Fruit fly (Drosophila melanogaster): ENCODE measurements around the gene Caf1-180.

Gene Caf1-180

DNA sequence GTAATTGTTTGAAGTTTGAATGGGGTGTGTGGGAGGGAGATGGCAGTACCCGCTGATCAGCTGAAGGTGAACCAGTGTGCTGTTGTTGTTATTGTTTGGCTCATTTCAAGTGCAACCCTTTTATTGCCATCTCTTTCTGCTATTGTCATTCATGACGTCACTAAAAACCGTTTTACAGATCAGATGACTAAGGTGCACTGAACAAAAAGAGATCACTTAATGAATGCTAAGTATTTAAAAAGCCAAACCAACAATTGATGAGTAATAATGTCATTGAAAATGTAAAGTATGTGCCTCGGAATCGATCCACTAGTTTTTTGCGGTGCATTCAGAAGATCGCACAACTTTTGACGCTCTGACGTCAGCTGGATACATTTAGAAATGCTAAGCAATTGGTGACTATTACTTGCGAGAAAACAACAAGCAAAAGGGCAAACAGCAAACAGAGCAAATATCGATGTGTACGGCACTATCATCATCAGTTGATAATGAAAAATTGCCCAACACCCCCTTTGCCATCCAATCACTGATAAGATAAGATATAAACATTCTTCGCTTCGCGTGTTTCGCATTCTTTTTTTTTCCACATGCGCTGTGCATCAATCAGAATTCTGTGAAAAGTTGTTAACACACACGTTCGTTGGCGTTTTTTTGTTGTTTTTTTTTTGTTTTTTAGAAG is 31.3 kb downstream of the Caf1-180 start (continued):
- no peak for TF ChIP-seq hkb (optimal IDR thresholded peaks at IDR 0.05)
- TF ChIP-seq hkb (GFP tag; IDR thresholded peaks at IDR 0.05): peak; percentile 55
- no peak for TF ChIP-seq CG18262 (tag; optimal IDR thresholded peaks at IDR 0.05)
- TF ChIP-seq CG17186 (GFP tag; optimal IDR thresholded peaks at IDR 0.05): no peak
- peak; percentile 6 for TF ChIP-seq CG8944 (GFP tag; optimal IDR thresholded peaks at IDR 0.05)
- TF ChIP-seq lmd (GFP tag; IDR thresholded peaks at IDR 0.05): peak; percentile 31; the same call in 1 of the 2 replicates
- TF ChIP-seq Adf1 (GFP tag; IDR thresholded peaks at IDR 0.05): no peak
- no peak for TF ChIP-seq pan (optimal IDR thresholded peaks at IDR 0.05)
- TF ChIP-seq pan (GFP tag; optimal IDR thresholded peaks at IDR 0.05 in 1 of 2, IDR thresholded peaks at IDR 0.05 in 1 of 2): peak in 1 of 2 experiments; percentile 50
- no peak for TF ChIP-seq wdn (GFP tag; IDR thresholded peaks at IDR 0.05)
- peak; percentile 40 for TF ChIP-seq ftz-f1 (GFP tag; optimal IDR thresholded peaks at IDR 0.05)
- peak; percentile 45 for TF ChIP-seq Atf3 (GFP tag; optimal IDR thresholded peaks at IDR 0.05)
- TF ChIP-seq Pdp1 (GFP tag; optimal IDR thresholded peaks at IDR 0.05): peak in 1 of 2 experiments; percentile 13
- TF ChIP-seq sens (GFP tag): peak; percentile 63
- TF ChIP-seq CG10366 (GFP tag; IDR thresholded peaks at IDR 0.05): peak; percentile 10; the same call in 1 of the 2 replicates
- TF ChIP-seq Xrp1 (GFP tag; IDR thresholded peaks at IDR 0.05): peak; percentile 46
- peak; percentile 2 for TF ChIP-seq HLH54F (GFP tag; optimal IDR thresholded peaks at IDR 0.05)
- TF ChIP-seq CG8924 (tag; optimal IDR thresholded peaks at IDR 0.05): peak; percentile 41
- TF ChIP-seq grn (GFP tag; optimal IDR thresholded peaks at IDR 0.05): peak; percentile 12
- no peak for TF ChIP-seq MTF-1 (GFP tag; optimal IDR thresholded peaks at IDR 0.05; ENCODE audit: borderline replicate concordance)
- no peak for TF ChIP-seq Mad (GFP tag; optimal IDR thresholded peaks at IDR 0.05)
- peak; percentile 42 for TF ChIP-seq CG3847 (GFP tag; IDR thresholded peaks at IDR 0.05)
- TF ChIP-seq Bteb2 (GFP tag; optimal IDR thresholded peaks at IDR 0.05): peak; percentile 14
- TF ChIP-seq Ets65A (GFP tag): peak; percentile 62
- TF ChIP-seq CG12155 (GFP tag; optimal IDR thresholded peaks at IDR 0.05): peak; percentile 1
- TF ChIP-seq CkIIα-i1 (GFP tag; IDR thresholded peaks at IDR 0.05): no peak
- peak; percentile 27 for TF ChIP-seq CG2712 (tag; optimal IDR thresholded peaks at IDR 0.05)
- peak; percentile 4 for TF ChIP-seq phol (tag; optimal IDR thresholded peaks at IDR 0.05)
- TF ChIP-seq chn (GFP tag; optimal IDR thresholded peaks at IDR 0.05): no peak
- TF ChIP-seq br (optimal IDR thresholded peaks at IDR 0.05): no peak
- TF ChIP-seq Blimp-1 (GFP tag; optimal IDR thresholded peaks at IDR 0.05): no peak
- TF ChIP-seq E2f1 (GFP tag; IDR thresholded peaks at IDR 0.05): 0 out of 2 replicates have a peak, but pooled peaks have one; percentile 40
- TF ChIP-seq otp (GFP tag; IDR thresholded peaks at IDR 0.05): 0 out of 3 replicates have a peak, but pooled peaks have one; percentile 18
- TF ChIP-seq sc (optimal IDR thresholded peaks at IDR 0.05): no peak
- no peak for TF ChIP-seq sc (GFP tag; optimal IDR thresholded peaks at IDR 0.05)
- 0 out of 3 replicates have a peak, but pooled peaks have one; percentile 39 for TF ChIP-seq CG11456 (GFP tag; IDR thresholded peaks at IDR 0.05)
- peak; percentile 13 for TF ChIP-seq fd3F (GFP tag; optimal IDR thresholded peaks at IDR 0.05)
- peak; percentile 26 for TF ChIP-seq CrebB (tag; optimal IDR thresholded peaks at IDR 0.05)
- TF ChIP-seq prd (optimal IDR thresholded peaks at IDR 0.05): no peak
- peak; percentile 50; the same call in 1 of the 3 replicates for TF ChIP-seq prd (GFP tag; IDR thresholded peaks at IDR 0.05)
- TF ChIP-seq lbe (GFP tag; optimal IDR thresholded peaks at IDR 0.05): peak; percentile 25
- no peak for TF ChIP-seq nerfin-2 (GFP tag; IDR thresholded peaks at IDR 0.05; ENCODE audit: partially characterized antibody)
- TF ChIP-seq sim (GFP tag; IDR thresholded peaks at IDR 0.05): no peak
- peak; percentile 14 for TF ChIP-seq CG7556 (GFP tag; optimal IDR thresholded peaks at IDR 0.05)
- TF ChIP-seq CG1529 (GFP tag; optimal IDR thresholded peaks at IDR 0.05): no peak
- peak; percentile 39 for TF ChIP-seq Hr3 (GFP tag; optimal IDR thresholded peaks at IDR 0.05)
